Worm (Caenorhabditis elegans) whole organism, L4/young adult: ENCODE measurements around the gene hmg-5.

ENCODE experiments used
- W03F9.2 ChIP-seq: fragments of 150-350 bp; optimal IDR thresholded peaks from 2 replicates; lab custom pipeline; 2014; ENCODE audit warnings: missing biosample characterization, missing genetic modification characterization
- dao-5 ChIP-seq: sonication (generic microtip); optimal IDR thresholded peaks from 2 replicates; lab custom pipeline; 2016; ENCODE audit warnings: missing genotype, missing genetic modification characterization, moderate library complexity, missing compliant biosample characterization
- him-1 ChIP-seq: sonication (generic microtip); optimal IDR thresholded peaks from 2 replicates; lab custom pipeline; 2016; ENCODE audit warnings: missing genotype, missing genetic modification reagents, missing genetic modification characterization, missing compliant biosample characterization

DNA sequence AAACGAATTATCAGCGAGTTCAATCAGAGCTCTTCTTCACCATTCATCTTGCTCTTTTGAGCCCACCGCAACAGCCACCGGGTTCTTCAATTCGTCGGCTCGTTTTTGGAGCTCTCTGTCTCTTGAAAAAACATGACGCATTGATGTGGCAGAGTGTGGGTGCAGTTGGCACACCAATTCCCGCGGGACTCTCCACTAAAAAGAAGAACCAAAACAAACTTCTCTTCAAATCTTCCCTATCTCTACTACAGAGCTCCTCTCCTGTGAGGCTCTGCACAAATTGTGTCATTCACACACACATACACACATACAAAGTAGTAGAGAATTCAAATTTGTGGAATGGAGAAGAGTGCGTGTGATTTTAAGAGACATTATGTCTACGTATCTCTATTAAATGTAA is 17.0 kb upstream of the hmg-5 start:
- TF ChIP-seq dao-5 (tag; lab: Kevin White, UChicago) (no peak), him-1 (tag; lab: Kevin White, UChicago) (peak; percentile 43), W03F9.2 (tag; lab: Kevin White, UChicago) (no peak)
